Worm (Caenorhabditis elegans): ENCODE measurements around the gene cnc-3.

Gene cnc-3

ce11 chrV:1465932-1466331, 18.1 kb downstream of the cnc-3 start:
- TF ChIP-seq nhr-23 (tag; optimal IDR thresholded peaks at IDR 0.05), result no peak
- no peak for TF ChIP-seq ztf-4 (tag; optimal IDR thresholded peaks at IDR 0.05)
- no peak for TF ChIP-seq lsy-12 (tag; optimal IDR thresholded peaks at IDR 0.05)
- no peak for TF ChIP-seq lin-39 (tag; optimal IDR thresholded peaks at IDR 0.05)
- TF ChIP-seq unc-39 (tag; optimal IDR thresholded peaks at IDR 0.05), result no peak
- TF ChIP-seq aly-2 (tag; optimal IDR thresholded peaks at IDR 0.05), result no peak
- no peak for TF ChIP-seq zag-1 (tag; optimal IDR thresholded peaks at IDR 0.05)

ce11 chrV:1466949-1467348, 19.1 kb downstream of the cnc-3 start:
- TF ChIP-seq hmg-11 (tag; optimal IDR thresholded peaks at IDR 0.05) (peak; percentile 41), skn-1 (tag; optimal IDR thresholded peaks at IDR 0.05) (no peak), mdl-1 (tag; optimal IDR thresholded peaks at IDR 0.05) (no peak), pha-4 (tag; optimal IDR thresholded peaks at IDR 0.05) (peak; percentile 28), ceh-82 (tag; optimal IDR thresholded peaks at IDR 0.05) (no peak), daf-12 (tag; optimal IDR thresholded peaks at IDR 0.05) (no peak), ceh-28 (tag; optimal IDR thresholded peaks at IDR 0.05) (peak; percentile 28), eor-1 (tag; optimal IDR thresholded peaks at IDR 0.05) (no peak), zag-1 (tag; optimal IDR thresholded peaks at IDR 0.05) (no peak), ztf-4 (tag; optimal IDR thresholded peaks at IDR 0.05) (no peak), elt-1 (tag; optimal IDR thresholded peaks at IDR 0.05) (no peak), elt-2 (tag; optimal IDR thresholded peaks at IDR 0.05) (peak; percentile 29), ztf-11 (tag; optimal IDR thresholded peaks at IDR 0.05) (no peak), ama-1 (optimal IDR thresholded peaks at IDR 0.05) (no peak), tbx-2 (tag; optimal IDR thresholded peaks at IDR 0.05) (no peak), pqm-1 (tag; optimal IDR thresholded peaks at IDR 0.05) (no peak), nhr-28 (tag; optimal IDR thresholded peaks at IDR 0.05) (no peak), nfya-1 (tag; optimal IDR thresholded peaks at IDR 0.05; ENCODE audit: insufficient read depth) (peak; percentile 47)

- TF ChIP-seq pha-4 (tag; optimal IDR thresholded peaks at IDR 0.05) (no peak), ztf-11 (tag; optimal IDR thresholded peaks at IDR 0.05) (no peak), egl-5 (tag; optimal IDR thresholded peaks at IDR 0.05) (no peak), mml-1 (tag; optimal IDR thresholded peaks at IDR 0.05) (no peak), pqm-1 (tag; optimal IDR thresholded peaks at IDR 0.05) (no peak), sea-2 (GFP tag; optimal IDR thresholded peaks at IDR 0.05) (no peak), nhr-12 (tag; optimal IDR thresholded peaks at IDR 0.05) (no peak), elt-1 (tag; optimal IDR thresholded peaks at IDR 0.05) (no peak), ZK546.5 (tag; optimal IDR thresholded peaks at IDR 0.05) (no peak), fkh-10 (GFP tag; optimal IDR thresholded peaks at IDR 0.05) (no peak), nhr-237 (tag; optimal IDR thresholded peaks at IDR 0.05) (no peak), ceh-16 (tag; optimal IDR thresholded peaks at IDR 0.05) (no peak), ama-1 (optimal IDR thresholded peaks at IDR 0.05) (no peak), jun-1 (tag; optimal IDR thresholded peaks at IDR 0.05) (no peak), mdl-1 (tag; optimal IDR thresholded peaks at IDR 0.05) (no peak), skn-1 (tag; optimal IDR thresholded peaks at IDR 0.05) (no peak), nhr-23 (tag; optimal IDR thresholded peaks at IDR 0.05) (no peak)
These were observed 19.6 kb downstream of the cnc-3 start, which contains the start of gene gid-8 for ce11 chrV:1467444-1467843. gid-8 (plus strand) TSS chrV:1467744.

ce11 chrV:1468905-1469304, 21.1 kb downstream of the cnc-3 start:
- TF ChIP-seq ztf-4 (tag; optimal IDR thresholded peaks at IDR 0.05), result no peak
- no peak for TF ChIP-seq pqm-1 (tag; optimal IDR thresholded peaks at IDR 0.05)
- no peak for TF ChIP-seq jun-1 (tag; optimal IDR thresholded peaks at IDR 0.05)
- TF ChIP-seq egl-27 (tag; optimal IDR thresholded peaks at IDR 0.05), result no peak
- TF ChIP-seq fos-1 (tag; optimal IDR thresholded peaks at IDR 0.05), result no peak
- no peak for TF ChIP-seq mdl-1 (tag; optimal IDR thresholded peaks at IDR 0.05)
- TF ChIP-seq aly-2 (tag; optimal IDR thresholded peaks at IDR 0.05), result no peak
- TF ChIP-seq mml-1 (tag; optimal IDR thresholded peaks at IDR 0.05), result no peak
- TF ChIP-seq ZK546.5 (tag; optimal IDR thresholded peaks at IDR 0.05), result no peak
- TF ChIP-seq ztf-11 (tag; optimal IDR thresholded peaks at IDR 0.05), result no peak
- TF ChIP-seq lin-39 (tag; optimal IDR thresholded peaks at IDR 0.05), result no peak
